Worm (Caenorhabditis elegans) whole organism, late embryonic: ENCODE results near the gene Y41E3.22.

Experiments
- C08G9.2 ChIP-seq: sonication (generic microtip); optimal IDR thresholded peaks from 2 replicates; lab custom pipeline; 2016; ENCODE audit warnings: mild to moderate bottlenecking, missing genetic modification characterization, moderate library complexity, missing compliant biosample characterization
- ceh-24 ChIP-seq: sonication (generic microtip); optimal IDR thresholded peaks from 2 replicates; lab custom pipeline; 2016; ENCODE audit warnings: mild to moderate bottlenecking, missing genetic modification characterization, missing compliant biosample characterization
- ceh-34 ChIP-seq: sonication (generic microtip); optimal IDR thresholded peaks from 2 replicates; lab custom pipeline; 2016; ENCODE audit warnings: mild to moderate bottlenecking, missing genetic modification characterization, missing compliant biosample characterization
- eyg-1 ChIP-seq: sonication (generic microtip); optimal IDR thresholded peaks from 2 replicates; lab custom pipeline; 2016; ENCODE audit warnings: missing genotype, missing genetic modification characterization, missing compliant biosample characterization
- hlh-8 ChIP-seq: sonication (generic microtip); optimal IDR thresholded peaks from 2 replicates; lab custom pipeline; 2016; ENCODE audit warnings: missing genotype, missing genetic modification characterization, missing compliant biosample characterization
- nfya-1 ChIP-seq: sonication (generic microtip); optimal IDR thresholded peaks from 2 replicates; lab custom pipeline; 2017; ENCODE audit warnings: missing genetic modification characterization, mild to moderate bottlenecking, missing compliant biosample characterization, antibody characterized with exemption, moderate library complexity

ce11 chrIV:14978204-14978603 lies 27.7 kb downstream of the Y41E3.22 start:
- TF ChIP-seq eyg-1 (tag; lab: Kevin White, UChicago) (no peak), nfya-1 (no peak), ceh-24 (tag; lab: Kevin White, UChicago) (no peak), C08G9.2 (tag; lab: Kevin White, UChicago) (no peak), hlh-8 (tag; lab: Kevin White, UChicago) (no peak), ceh-34 (tag; lab: Kevin White, UChicago) (no peak)
